Worm (Caenorhabditis elegans): ENCODE data around the gene egrh-1.

DNA sequence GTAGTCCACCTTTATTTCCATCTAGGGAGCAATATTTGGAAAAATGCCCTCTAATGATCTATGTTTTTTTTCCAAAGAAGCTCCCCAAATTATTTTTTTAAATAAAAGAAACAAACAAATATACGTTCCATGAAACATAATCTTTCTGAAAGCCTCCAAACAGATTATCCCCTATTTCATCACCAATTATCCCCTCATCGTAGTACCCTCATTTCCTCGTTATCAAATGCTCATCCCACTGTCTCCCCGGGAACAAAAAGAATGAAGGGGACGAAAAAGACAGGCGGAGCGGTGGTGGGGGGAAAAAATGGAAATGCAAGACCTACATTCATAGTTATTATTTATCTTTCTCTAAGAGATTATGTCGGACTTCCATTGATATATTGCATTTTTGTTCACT lies 48.3 kb upstream of the egrh-1 start:
- no peak for TF ChIP-seq flt-1 (GFP tag; IDR thresholded peaks at IDR 0.05)
- no peak for TF ChIP-seq med-1 (GFP tag; optimal IDR thresholded peaks at IDR 0.05; ENCODE audit: insufficient read depth)
- TF ChIP-seq T22C8.4 (GFP tag; IDR thresholded peaks at IDR 0.05) = no peak
- no peak for TF ChIP-seq ref-1 (GFP tag; conservative IDR thresholded peaks at IDR 0.05)
- TF ChIP-seq ztf-29 (GFP tag; IDR thresholded peaks at IDR 0.05) = no peak
- TF ChIP-seq klf-2 (GFP tag; conservative IDR thresholded peaks at IDR 0.05) = no peak
- no peak for TF ChIP-seq tab-1 (GFP tag; IDR thresholded peaks at IDR 0.05)

Measured in whole organism, midembryonic.